Fruit fly (Drosophila melanogaster): Measurements from ENCODE around the gene CG11374.

DNA sequence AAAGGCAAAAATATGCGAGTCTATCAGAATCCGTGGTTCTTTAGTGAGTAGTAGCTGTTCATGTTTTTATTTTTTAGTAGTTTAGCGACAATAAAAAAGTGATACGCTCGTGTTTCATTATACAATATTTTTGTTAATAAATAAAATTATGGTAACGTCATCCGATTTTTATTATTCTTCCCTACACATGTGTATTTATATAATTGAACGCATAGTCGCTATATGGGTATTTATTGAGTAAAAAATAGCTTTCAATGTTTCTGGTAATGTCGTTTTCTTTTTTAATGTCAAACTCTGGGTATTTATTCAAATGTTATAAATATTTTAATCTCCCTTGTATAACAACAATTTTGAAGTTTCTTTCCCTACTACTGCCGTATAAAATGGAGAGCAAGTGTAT, at the start of gene CG11374:
- TF ChIP-seq kay (GFP tag; ENCODE audit: borderline replicate concordance): peak; percentile 22
- no peak for TF ChIP-seq CG33017 (tag; optimal IDR thresholded peaks at IDR 0.05)
- no peak for TF ChIP-seq ovo (GFP tag; optimal IDR thresholded peaks at IDR 0.05)
